Worm (Caenorhabditis elegans) whole organism, L4/young adult: Measurements from ENCODE around the gene attf-4.

Experiments used
- W03F9.2 ChIP-seq: fragments of 150-350 bp; optimal IDR thresholded peaks from 2 replicates; lab custom pipeline; 2014; ENCODE audit warnings: missing biosample characterization, missing genetic modification characterization
- dao-5 ChIP-seq: sonication (generic microtip); optimal IDR thresholded peaks from 2 replicates; lab custom pipeline; 2016; ENCODE audit warnings: missing genotype, missing genetic modification characterization, moderate library complexity, missing compliant biosample characterization

DNA sequence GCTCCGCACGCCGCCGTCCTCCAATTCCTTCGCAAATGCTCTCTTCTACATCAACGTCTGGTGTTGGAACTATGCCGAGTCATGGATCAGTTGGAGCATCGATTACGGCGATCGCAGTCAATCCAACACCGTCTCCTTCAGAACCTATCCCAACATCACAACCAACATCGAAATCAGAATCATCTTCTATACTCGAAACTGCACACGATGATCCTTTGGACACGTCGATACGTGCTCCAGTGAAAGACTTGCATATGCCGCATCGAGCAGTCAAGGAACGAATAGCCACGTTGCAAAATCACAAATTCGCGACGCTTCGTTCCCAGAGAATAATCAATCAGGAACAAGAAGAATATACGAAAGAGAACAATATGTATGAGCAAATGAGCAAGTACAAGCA is 40.6 kb downstream of the attf-4 start:
- TF ChIP-seq dao-5 (tag; lab: Kevin White, UChicago) = no peak
- TF ChIP-seq W03F9.2 (tag; lab: Kevin White, UChicago) = no peak
